In genomic region chrX:2298708-2299370, dm6 we compare ENCODE assay signal across 1 fruit fly cellular context.
TF ChIP-seq lines count a peak whose summit lies in the region.

No protein-coding gene starts in this region.

TF ChIP-seq in whole organism, embryonic, 481 proteins besides CTCF, POLR2A, EP300 and RAD21 (continued from another document):
- TF ChIP-seq E2f1 (GFP tag; IDR thresholded peaks at IDR 0.05; lab: Robert Waterston, UW) (peak; percentile 72), pita (GFP tag; optimal IDR thresholded peaks at IDR 0.05; lab: Kevin White, UChicago) (no peak), HLH4C (GFP tag; IDR thresholded peaks at IDR 0.05; lab: Robert Waterston, UW; ENCODE audit: partially characterized antibody) (no peak), Ssrp (tag; optimal IDR thresholded peaks at IDR 0.05; lab: Kevin White, UChicago) (peak; percentile 82), CG8281 (tag; optimal IDR thresholded peaks at IDR 0.05; lab: Kevin White, UChicago) (peak; percentile 3), chif (GFP tag; optimal IDR thresholded peaks at IDR 0.05; lab: Kevin White, UChicago) (peak; percentile 74 to 81), CG4617 (GFP tag; optimal IDR thresholded peaks at IDR 0.05; lab: Kevin White, UChicago; ENCODE audit: borderline replicate concordance) (no peak), CG10959 (GFP tag; IDR thresholded peaks at IDR 0.05; lab: Robert Waterston, UW) (peak; percentile 84), Hey (tag; optimal IDR thresholded peaks at IDR 0.05; lab: Kevin White, UChicago) (no peak), CG14860 (GFP tag; IDR thresholded peaks at IDR 0.05; lab: Robert Waterston, UW; ENCODE audit: partially characterized antibody) (no peak), Awh (GFP tag; IDR thresholded peaks at IDR 0.05; lab: Robert Waterston, UW) (peak; percentile 89), CG10209 (GFP tag; optimal IDR thresholded peaks at IDR 0.05; lab: Kevin White, UChicago) (peak; percentile 75), CG2202 (tag; optimal IDR thresholded peaks at IDR 0.05; lab: Kevin White, UChicago) (peak; percentile 87), CG15696 (tag; optimal IDR thresholded peaks at IDR 0.05; lab: Kevin White, UChicago) (peak; percentile 75), CG18619 (GFP tag; optimal IDR thresholded peaks at IDR 0.05; lab: Kevin White, UChicago) (peak; percentile 47), toy (GFP tag; IDR thresholded peaks at IDR 0.05; lab: Robert Waterston, UW) (no peak), CG17328 (GFP tag; IDR thresholded peaks at IDR 0.05; lab: Robert Waterston, UW) (peak; percentile 94), CG12769 (tag; optimal IDR thresholded peaks at IDR 0.05; lab: Kevin White, UChicago) (peak; percentile 67), CG2712 (tag; optimal IDR thresholded peaks at IDR 0.05; lab: Kevin White, UChicago) (peak; percentile 94), Fer2 (tag; optimal IDR thresholded peaks at IDR 0.05; lab: Kevin White, UChicago) (no peak), CG6791 (GFP tag; IDR thresholded peaks at IDR 0.05; lab: Robert Waterston, UW; ENCODE audit: partially characterized antibody) (no peak), Fer3 (tag; optimal IDR thresholded peaks at IDR 0.05; lab: Kevin White, UChicago) (peak; percentile 65), Adf1 (GFP tag; IDR thresholded peaks at IDR 0.05; lab: Robert Waterston, UW) (no peak), Six4 (GFP tag; optimal IDR thresholded peaks at IDR 0.05; lab: Kevin White, UChicago) (peak; percentile 76), cg (GFP tag; optimal IDR thresholded peaks at IDR 0.05; lab: Kevin White, UChicago) (peak; percentile 82), CG4424 (GFP tag; optimal IDR thresholded peaks at IDR 0.05; lab: Kevin White, UChicago) (peak; percentile 79), CG32767 (GFP tag; IDR thresholded peaks at IDR 0.05; lab: Robert Waterston, UW) (peak; percentile 83), CG9876 (GFP tag; optimal IDR thresholded peaks at IDR 0.05; lab: Kevin White, UChicago) (peak; percentile 40), cas (GFP tag; IDR thresholded peaks at IDR 0.05; lab: Robert Waterston, UW) (no peak; the same call in 1 of the 2 replicates), ab (GFP tag; optimal IDR thresholded peaks at IDR 0.05; lab: Kevin White, UChicago) (peak; percentile 67), CG8944 (GFP tag; optimal IDR thresholded peaks at IDR 0.05; lab: Kevin White, UChicago) (peak; percentile 70), fu2 (GFP tag; optimal IDR thresholded peaks at IDR 0.05; lab: Kevin White, UChicago) (peak; percentile 8), CG5245 (GFP tag; optimal IDR thresholded peaks at IDR 0.05; lab: Kevin White, UChicago) (peak; percentile 59)
